Fruit fly (Drosophila melanogaster) whole organism, embryonic: ENCODE data around the gene CG12116.

Source experiments
- Abd-B ChIP-seq: fragments of 200-800 bp; sonication (Bioruptor generic); optimal IDR thresholded peaks from 2 replicates; lab custom pipeline; 2018; ENCODE audit warnings: missing biosample characterization, mild to moderate bottlenecking, missing genetic modification characterization, moderate library complexity
- Asciz ChIP-seq: fragments of 200-800 bp; sonication (Bioruptor generic); optimal IDR thresholded peaks from 2 replicates; lab custom pipeline; 2017; ENCODE audit warnings: missing biosample characterization, mild to moderate bottlenecking, missing genetic modification characterization, missing genetic modification reagents
- B-H1 ChIP-seq: fragments of 200-800 bp; sonication (Bioruptor generic); IDR thresholded peaks from 3 replicates; pipeline ENCODE4 v1.3.6; 2022; ENCODE audit warnings: missing biosample characterization, missing genetic modification characterization
- Bgb ChIP-seq: fragments of 200-800 bp; sonication (Bioruptor generic); IDR thresholded peaks from 2 replicates; pipeline ENCODE4 v1.3.6; 2022; ENCODE audit warnings: missing biosample characterization, missing genetic modification characterization; ENCODE audit not compliant: partially characterized antibody
- CG10147 ChIP-seq: fragments of 200-800 bp; sonication (Bioruptor generic); optimal IDR thresholded peaks from 2 replicates; lab custom pipeline; 2019; ENCODE audit warnings: missing biosample characterization, mild to moderate bottlenecking, missing genetic modification characterization, moderate library complexity
- CG10321 ChIP-seq: fragments of 200-800 bp; sonication (Bioruptor generic); IDR thresholded peaks from 2 replicates; pipeline ENCODE4 v1.3.6; 2022; ENCODE audit warnings: missing biosample characterization, missing genetic modification characterization
- CG10543 ChIP-seq: fragments of 200-800 bp; sonication (Bioruptor generic); optimal IDR thresholded peaks from 3 replicates; lab custom pipeline; 2017; ENCODE audit warnings: missing biosample characterization, mild to moderate bottlenecking, missing genetic modification characterization, moderate library complexity
- CG11085 ChIP-seq: fragments of 200-800 bp; sonication (Bioruptor generic); IDR thresholded peaks from 2 replicates; pipeline ENCODE4 v1.3.6; 2022; ENCODE audit warnings: missing biosample characterization, missing genetic modification characterization
- CG12236 ChIP-seq: fragments of 200-800 bp; sonication (Bioruptor generic); optimal IDR thresholded peaks from 2 replicates; lab custom pipeline; 2016; ENCODE audit warnings: missing biosample characterization, missing genetic modification characterization
- CG15269 ChIP-seq: fragments of 200-800 bp; sonication (Bioruptor generic); optimal IDR thresholded peaks from 2 replicates; lab custom pipeline; 2018; ENCODE audit warnings: missing biosample characterization, mild to moderate bottlenecking, missing genetic modification characterization, moderate library complexity
- CG1603 ChIP-seq: fragments of 200-800 bp; sonication (Bioruptor generic); optimal IDR thresholded peaks from 2 replicates; lab custom pipeline; 2019; ENCODE audit warnings: missing biosample characterization, mild to moderate bottlenecking, missing genetic modification characterization, moderate library complexity
- CG16863 ChIP-seq: fragments of 200-800 bp; sonication (Bioruptor generic); optimal IDR thresholded peaks from 3 replicates; lab custom pipeline; 2016; ENCODE audit warnings: missing biosample characterization, missing genetic modification characterization
- CG17359 ChIP-seq: fragments of 200-800 bp; sonication (Bioruptor generic); optimal IDR thresholded peaks from 3 replicates; lab custom pipeline; 2018; ENCODE audit warnings: missing biosample characterization, mild to moderate bottlenecking, missing genetic modification characterization, moderate library complexity
- CG17361 ChIP-seq: fragments of 200-800 bp; sonication (Bioruptor generic); IDR thresholded peaks from 3 replicates; pipeline ENCODE4 v1.3.6; 2022; ENCODE audit warnings: missing biosample characterization, missing genetic modification characterization
- CG17912 ChIP-seq: fragments of 200-800 bp; sonication (Bioruptor generic); optimal IDR thresholded peaks from 2 replicates; lab custom pipeline; 2018; ENCODE audit warnings: missing biosample characterization, mild to moderate bottlenecking, missing genetic modification characterization
- CG18262 ChIP-seq: fragments of 200-800 bp; optimal IDR thresholded peaks from 3 replicates; lab custom pipeline; 2019; ENCODE audit warnings: missing biosample characterization, mild to moderate bottlenecking, missing genetic modification characterization, moderate library complexity
- CG1832 ChIP-seq: fragments of 200-800 bp; sonication (Bioruptor generic); optimal IDR thresholded peaks from 2 replicates; lab custom pipeline; 2017; ENCODE audit warnings: missing biosample characterization, mild to moderate bottlenecking, missing genetic modification characterization, inconsistent platforms
- CG2889 ChIP-seq: fragments of 200-800 bp; sonication (Bioruptor generic); IDR thresholded peaks from 3 replicates; pipeline ENCODE4 v1.3.6; 2022; ENCODE audit warnings: missing biosample characterization, missing genetic modification characterization
- CG31441 ChIP-seq: fragments of 200-800 bp; sonication (Bioruptor generic); IDR thresholded peaks from 2 replicates; pipeline ENCODE4 v1.3.6; 2022; ENCODE audit warnings: missing biosample characterization, missing genetic modification characterization
- CG3281 ChIP-seq: fragments of 200-800 bp; sonication (Bioruptor generic); optimal IDR thresholded peaks from 3 replicates; lab custom pipeline; 2017; ENCODE audit warnings: missing biosample characterization, mild to moderate bottlenecking, missing genetic modification characterization
- CG4282 ChIP-seq: fragments of 200-800 bp; sonication (Bioruptor generic); optimal IDR thresholded peaks from 2 replicates; lab custom pipeline; 2016; ENCODE audit warnings: missing biosample characterization, missing genetic modification characterization
- CG6791 ChIP-seq: fragments of 200-800 bp; sonication (Bioruptor generic); IDR thresholded peaks from 3 replicates; pipeline ENCODE4 v1.3.6; 2022; ENCODE audit warnings: missing biosample characterization, missing genetic modification characterization; ENCODE audit not compliant: partially characterized antibody
- CrebB ChIP-seq: fragments of 200-800 bp; sonication (Bioruptor generic); optimal IDR thresholded peaks from 3 replicates; lab custom pipeline; 2018; ENCODE audit warnings: missing biosample characterization, mild to moderate bottlenecking, missing genetic modification characterization
- Dip3 ChIP-seq: fragments of 200-800 bp; sonication (Bioruptor generic); optimal IDR thresholded peaks from 3 replicates; lab custom pipeline; 2016; ENCODE audit warnings: missing biosample characterization, missing genetic modification characterization
- GATAe ChIP-seq: fragments of 200-800 bp; sonication (Bioruptor generic); conservative IDR thresholded peaks from 2 replicates; pipeline ENCODE4 v1.3.6; 2022; ENCODE audit warnings: missing biosample characterization, missing genetic modification characterization
- Hey ChIP-seq: fragments of 200-800 bp; sonication (Bioruptor generic); optimal IDR thresholded peaks from 3 replicates; lab custom pipeline; 2018; ENCODE audit warnings: missing biosample characterization, mild to moderate bottlenecking, missing genetic modification characterization
- MTF-1 ChIP-seq: fragments of 200-800 bp; sonication (Bioruptor generic); optimal IDR thresholded peaks from 2 replicates; lab custom pipeline; 2018; ENCODE audit warnings: missing biosample characterization, mild to moderate bottlenecking, missing genetic modification characterization, borderline replicate concordance
- Med ChIP-seq: fragments of 200-800 bp; sonication (Bioruptor generic); peaks from one replicate; lab custom pipeline; 2016; ENCODE audit warnings: missing biosample characterization, missing genetic modification characterization, mild to moderate bottlenecking, inconsistent platforms, moderate library complexity
- Ssrp ChIP-seq: fragments of 200-800 bp; sonication (Bioruptor generic); optimal IDR thresholded peaks from 2 replicates; lab custom pipeline; 2018; ENCODE audit warnings: missing biosample characterization, mild to moderate bottlenecking, missing genetic modification characterization, moderate library complexity
- Vsx1 ChIP-seq: fragments of 200-800 bp; sonication (Bioruptor generic); optimal IDR thresholded peaks from 2 replicates; lab custom pipeline; 2017; ENCODE audit warnings: missing biosample characterization, mild to moderate bottlenecking, missing genetic modification characterization, missing genetic modification reagents
- al ChIP-seq: fragments of 200-800 bp; sonication (Bioruptor generic); IDR thresholded peaks from 2 replicates; pipeline ENCODE4 v1.3.6; 2022; ENCODE audit warnings: missing biosample characterization, missing genetic modification characterization
- aop ChIP-seq: fragments of 200-800 bp; sonication (Bioruptor generic); IDR thresholded peaks from 2 replicates; pipeline ENCODE4 v1.3.6; 2022; ENCODE audit warnings: missing biosample characterization, missing genetic modification characterization
- bcd ChIP-seq: fragments of 200-800 bp; sonication (Bioruptor generic); optimal IDR thresholded peaks from 2 replicates; lab custom pipeline; 2017; ENCODE audit warnings: missing biosample characterization, mild to moderate bottlenecking, missing genetic modification characterization
- bigmax ChIP-seq: fragments of 200-800 bp; sonication (Bioruptor generic); optimal IDR thresholded peaks from 2 replicates; lab custom pipeline; 2018; ENCODE audit warnings: missing biosample characterization, mild to moderate bottlenecking, missing genetic modification characterization
- bsh ChIP-seq, 2 experiments: fragments of 200-800 bp; sonication (Bioruptor generic); optimal IDR thresholded peaks; 2 replicates each; lab custom pipeline; 2017 to 2018; ENCODE audit warnings: mild to moderate bottlenecking in 2 of 2, missing biosample characterization in 2 of 2, missing genetic modification characterization in 2 of 2, moderate library complexity in 1 of 2
- dati ChIP-seq: fragments of 200-800 bp; sonication (Bioruptor generic); IDR thresholded peaks from 2 replicates; pipeline ENCODE4 v1.3.6; 2022; ENCODE audit warnings: missing biosample characterization, missing genetic modification characterization
- fd96Cb ChIP-seq: fragments of 200-800 bp; sonication (Bioruptor generic); optimal IDR thresholded peaks from 2 replicates; lab custom pipeline; 2018; ENCODE audit warnings: missing biosample characterization, mild to moderate bottlenecking, missing genetic modification characterization, moderate library complexity
- gcm2 ChIP-seq: fragments of 200-800 bp; sonication (Bioruptor generic); optimal IDR thresholded peaks from 2 replicates; lab custom pipeline; 2016; ENCODE audit warnings: missing biosample characterization, missing genetic modification characterization
- ham ChIP-seq: fragments of 200-800 bp; sonication (Bioruptor generic); IDR thresholded peaks from 2 replicates; pipeline ENCODE4 v1.3.6; 2022; ENCODE audit warnings: missing biosample characterization, missing genetic modification characterization
- lmd ChIP-seq: fragments of 200-800 bp; sonication (Bioruptor generic); IDR thresholded peaks from 2 replicates; pipeline ENCODE4 v1.3.6; 2022; ENCODE audit warnings: missing biosample characterization, missing genetic modification characterization
- mirr ChIP-seq: fragments of 200-800 bp; sonication (Bioruptor generic); optimal IDR thresholded peaks from 3 replicates; lab custom pipeline; 2018; ENCODE audit warnings: missing biosample characterization, mild to moderate bottlenecking, missing genetic modification characterization
- oc ChIP-seq: fragments of 200-800 bp; sonication (Bioruptor generic); optimal IDR thresholded peaks from 2 replicates; lab custom pipeline; 2018; ENCODE audit warnings: missing biosample characterization, mild to moderate bottlenecking, missing genetic modification characterization, moderate library complexity
- psq ChIP-seq: fragments of 200-800 bp; sonication (Bioruptor generic); optimal IDR thresholded peaks from 2 replicates; lab custom pipeline; 2017; ENCODE audit warnings: missing biosample characterization, missing genetic modification characterization
- pzg ChIP-seq: fragments of 200-800 bp; sonication (Bioruptor generic); optimal IDR thresholded peaks from 3 replicates; lab custom pipeline; 2018; ENCODE audit warnings: missing biosample characterization, mild to moderate bottlenecking, missing genetic modification characterization, moderate library complexity
- ranshi ChIP-seq: fragments of 200-800 bp; sonication (Bioruptor generic); IDR thresholded peaks from 2 replicates; pipeline ENCODE4 v1.3.6; 2022; ENCODE audit warnings: missing biosample characterization, missing genetic modification characterization
- row ChIP-seq: fragments of 200-800 bp; sonication (Bioruptor generic); IDR thresholded peaks from 3 replicates; pipeline ENCODE4 v1.3.6; 2022; ENCODE audit warnings: missing biosample characterization, missing genetic modification characterization
- sna ChIP-seq: fragments of 200-800 bp; sonication (Bioruptor generic); IDR thresholded peaks from 2 replicates; pipeline ENCODE4 v1.3.6; 2022; ENCODE audit warnings: missing biosample characterization, missing genetic modification characterization; ENCODE audit not compliant: partially characterized antibody
- tap ChIP-seq: fragments of 200-800 bp; optimal IDR thresholded peaks from 3 replicates; lab custom pipeline; 2019; ENCODE audit warnings: missing biosample characterization, mild to moderate bottlenecking, missing genetic modification characterization, moderate library complexity
- tio ChIP-seq: fragments of 200-800 bp; sonication (Bioruptor generic); optimal IDR thresholded peaks from 2 replicates; lab custom pipeline; 2017; ENCODE audit warnings: missing biosample characterization, missing genetic modification characterization, inconsistent platforms
- ttk ChIP-seq: fragments of 200-800 bp; sonication (Bioruptor generic); IDR thresholded peaks from 2 replicates; pipeline ENCODE4 v2.1.2; 2022; ENCODE audit warnings: missing biosample characterization, missing genetic modification characterization
- unc-4 ChIP-seq: fragments of 200-800 bp; sonication (Bioruptor generic); IDR thresholded peaks from 2 replicates; pipeline ENCODE4 v1.3.6; 2022; ENCODE audit warnings: missing biosample characterization, missing genetic modification characterization; ENCODE audit not compliant: partially characterized antibody

CG12116 gene

dm6 chrX:8499151-8499550, 30.3 kb upstream of the CG12116 start (continued):
- TF ChIP-seq CG4282 (GFP tag; lab: Kevin White, UChicago) (no peak), ranshi (GFP tag; lab: Robert Waterston, UW) (no peak), fd96Cb (peak; percentile 5), Ssrp (tag; lab: Kevin White, UChicago) (no peak), Vsx1 (GFP tag; lab: Kevin White, UChicago) (no peak), ham (no peak), aop (GFP tag; lab: Robert Waterston, UW) (no peak), row (GFP tag; lab: Robert Waterston, UW) (peak; percentile 33; the same call in 1 of the 3 replicates), CG1603 (tag; lab: Kevin White, UChicago) (no peak), tap (tag; lab: Kevin White, UChicago) (no peak), CG18262 (tag; lab: Kevin White, UChicago) (no peak), Abd-B (no peak), CG10543 (GFP tag; lab: Kevin White, UChicago) (no peak), sna (no peak), CG12236 (no peak), Med (GFP tag; lab: Kevin White, UChicago) (peak; percentile 81), CG31441 (GFP tag; lab: Robert Waterston, UW) (no peak), Asciz (GFP tag; lab: Kevin White, UChicago) (no peak), CG10147 (GFP tag; lab: Kevin White, UChicago) (no peak), gcm2 (GFP tag; lab: Kevin White, UChicago) (no peak), CG17359 (tag; lab: Kevin White, UChicago) (peak; percentile 24), al (GFP tag; lab: Robert Waterston, UW) (no peak), B-H1 (GFP tag; lab: Robert Waterston, UW) (peak; percentile 26; the same call in 1 of the 3 replicates), bcd (no peak), CG16863 (no peak), CG17912 (GFP tag; lab: Kevin White, UChicago) (no peak), CG1832 (no peak), CG15269 (tag; lab: Kevin White, UChicago) (peak; percentile 1), GATAe (no peak), unc-4 (GFP tag; lab: Robert Waterston, UW) (no peak), CG6791 (GFP tag; lab: Robert Waterston, UW) (no peak), bsh (GFP tag; optimal IDR thresholded peaks at IDR 0.05; lab: Kevin White, UChicago) (no peak), mirr (GFP tag; lab: Kevin White, UChicago) (no peak), CG10321 (GFP tag; lab: Robert Waterston, UW) (no peak), CG3281 (GFP tag; lab: Kevin White, UChicago) (no peak), CrebB (tag; lab: Kevin White, UChicago) (no peak), CG11085 (GFP tag; lab: Robert Waterston, UW) (0 out of 2 replicates have a peak, but pooled peaks have one; percentile 35), Hey (tag; lab: Kevin White, UChicago) (no peak), Bgb (GFP tag; lab: Robert Waterston, UW) (no peak), Dip3 (no peak), pzg (GFP tag; lab: Kevin White, UChicago) (no peak), bigmax (GFP tag; lab: Kevin White, UChicago) (no peak), CG2889 (GFP tag; lab: Robert Waterston, UW) (no peak), ttk (GFP tag; lab: Robert Waterston, UW) (0 out of 2 replicates have a peak, but pooled peaks have one; percentile 25), psq (GFP tag; lab: Kevin White, UChicago) (no peak), CG17361 (GFP tag; lab: Robert Waterston, UW) (no peak), dati (GFP tag; lab: Robert Waterston, UW) (no peak), lmd (no peak), oc (tag; lab: Kevin White, UChicago) (no peak), tio (GFP tag; lab: Kevin White, UChicago) (no peak), MTF-1 (GFP tag; lab: Kevin White, UChicago) (no peak)
